Worm (Caenorhabditis elegans): Measurements from ENCODE around the gene F35E12.10.
A peak's percentile ranks its signal among the peaks of the same experiment; 100 is the strongest.

- TF ChIP-seq nhr-11 (tag; optimal IDR thresholded peaks at IDR 0.05) (no peak), elt-3 (tag; optimal IDR thresholded peaks at IDR 0.05) (no peak), ztf-4 (tag; optimal IDR thresholded peaks at IDR 0.05) (peak; percentile 88), sma-9 (GFP tag; optimal IDR thresholded peaks at IDR 0.05) (peak; percentile 88), sma-9 (tag; optimal IDR thresholded peaks at IDR 0.05) (no peak), nhr-25 (tag; optimal IDR thresholded peaks at IDR 0.05) (peak; percentile 74), lsy-2 (tag; optimal IDR thresholded peaks at IDR 0.05) (peak; percentile 44 to 87)
Observed at ce11 chrV:13789362-13789761, 40.8 kb upstream of the F35E12.10 start.
